Fruit fly (Drosophila melanogaster): ENCODE results near the gene Argk2.

DNA sequence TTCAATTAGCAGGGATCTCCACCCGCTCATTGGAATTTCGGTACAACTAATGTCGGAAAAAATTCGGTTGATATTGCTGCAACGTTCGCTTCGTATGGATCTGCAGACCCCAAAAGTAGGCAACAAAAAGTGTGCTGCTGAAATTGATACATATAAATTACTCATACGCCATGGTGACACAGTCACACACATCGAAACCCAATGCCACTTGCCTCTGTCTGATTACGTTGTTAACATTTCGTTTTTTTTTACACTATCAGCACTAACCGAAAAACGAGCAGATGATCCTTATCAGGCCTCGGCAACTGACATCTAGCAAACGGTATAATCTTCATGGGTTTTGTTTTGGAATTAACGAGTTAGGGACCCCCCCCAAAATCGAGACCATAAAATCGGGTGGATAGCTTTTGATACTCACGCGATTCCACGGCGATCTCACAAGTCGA, 47.8 kb downstream of the Argk2 start:
- TF ChIP-seq CG16815 (GFP tag; optimal IDR thresholded peaks at IDR 0.05) = no peak
- peak; percentile 36 for TF ChIP-seq CG9437 (GFP tag; optimal IDR thresholded peaks at IDR 0.05)
- TF ChIP-seq Chrac-16 (GFP tag; optimal IDR thresholded peaks at IDR 0.05) = no peak
- TF ChIP-seq eve (GFP tag; optimal IDR thresholded peaks at IDR 0.05) = no peak
- TF ChIP-seq grau (tag; optimal IDR thresholded peaks at IDR 0.05) = no peak
- no peak for TF ChIP-seq pnt (GFP tag; optimal IDR thresholded peaks at IDR 0.05)
- no peak for TF ChIP-seq CG6254 (GFP tag; optimal IDR thresholded peaks at IDR 0.05)
- peak; percentile 76 for TF ChIP-seq sqz (GFP tag; optimal IDR thresholded peaks at IDR 0.05)
- no peak for TF ChIP-seq CG10267 (tag; optimal IDR thresholded peaks at IDR 0.05)
- no peak for TF ChIP-seq CG6689 (GFP tag; IDR thresholded peaks at IDR 0.05)
- no peak for TF ChIP-seq lilli (GFP tag; optimal IDR thresholded peaks at IDR 0.05)
- TF ChIP-seq Deaf1 (tag; optimal IDR thresholded peaks at IDR 0.05) = peak; percentile 7
